Worm (Caenorhabditis elegans): ENCODE results near the gene rgs-4.

- no peak for TF ChIP-seq cog-1 (tag; optimal IDR thresholded peaks at IDR 0.05)
- TF ChIP-seq ztf-29 (GFP tag; IDR thresholded peaks at IDR 0.05): no peak
- no peak for TF ChIP-seq T22C8.4 (GFP tag; IDR thresholded peaks at IDR 0.05)
- TF ChIP-seq ref-1 (GFP tag; conservative IDR thresholded peaks at IDR 0.05): no peak
- TF ChIP-seq klf-2 (GFP tag; conservative IDR thresholded peaks at IDR 0.05): no peak
- TF ChIP-seq flt-1 (GFP tag; IDR thresholded peaks at IDR 0.05): no peak
- no peak for TF ChIP-seq ztf-23 (GFP tag; IDR thresholded peaks at IDR 0.05)
- TF ChIP-seq tab-1 (GFP tag; IDR thresholded peaks at IDR 0.05): no peak
- TF ChIP-seq med-1 (GFP tag; optimal IDR thresholded peaks at IDR 0.05; ENCODE audit: insufficient read depth): no peak
Measured at ce11 chrII:12606900-12607299, 47.6 kb upstream of the rgs-4 start, which contains the start of gene Y38E10A.8.
